Worm (Caenorhabditis elegans): ENCODE results near the gene C29F7.3.

The C29F7.3 gene

DNA sequence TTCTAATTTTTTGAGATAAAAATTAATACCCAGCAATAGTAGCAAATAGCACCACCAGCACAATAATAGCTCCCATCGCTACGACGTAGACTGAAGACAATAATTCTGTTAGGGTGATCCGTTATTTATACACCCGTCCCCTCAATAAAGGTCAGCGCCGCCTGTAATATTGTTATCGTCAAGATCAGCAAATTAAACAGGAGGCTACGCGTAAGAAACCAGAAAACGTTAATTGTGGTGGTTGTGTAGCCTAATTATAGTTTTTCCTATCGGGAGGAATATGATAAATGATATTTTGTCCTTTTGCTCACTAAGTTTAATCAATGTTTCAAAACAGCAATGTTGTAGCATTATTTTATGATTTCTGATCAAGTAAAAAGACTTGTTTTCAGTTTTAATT lies 10.2 kb downstream of the C29F7.3 start, which contains the start of the genes cyp-13B1 and C29F7.1:
Gene cyp-13B1, minus strand, starts transcription at position 101 of the 400 bp plus-strand sequence.
Gene C29F7.1, plus strand, starts transcription at position 394 of the 400 bp plus-strand sequence.
- no peak for TF ChIP-seq nhr-237 (tag; optimal IDR thresholded peaks at IDR 0.05)
- TF ChIP-seq ZK546.5 (tag; optimal IDR thresholded peaks at IDR 0.05) = no peak
- peak; percentile 47 for TF ChIP-seq elt-2 (tag; optimal IDR thresholded peaks at IDR 0.05)
- peak; percentile 50 for TF ChIP-seq pqm-1 (tag; optimal IDR thresholded peaks at IDR 0.05)

DNA sequence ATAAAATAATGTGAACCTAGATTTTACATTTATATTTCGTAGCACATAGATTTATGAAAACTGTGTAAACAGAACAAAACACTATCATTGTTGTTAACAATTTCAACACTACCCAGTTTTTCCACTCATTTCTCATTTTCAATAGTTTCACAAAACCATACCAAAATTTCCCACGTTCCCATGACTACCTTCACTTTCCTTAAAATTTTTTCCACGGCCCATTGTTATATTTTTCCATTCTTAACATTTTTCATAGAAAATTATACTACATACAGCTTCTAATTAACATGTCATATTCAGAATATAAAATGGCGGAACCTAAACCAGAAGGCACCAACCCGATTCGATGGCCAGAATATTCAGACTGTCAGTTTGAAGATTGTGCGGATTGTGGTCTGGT lies 18.0 kb downstream of the C29F7.3 start, which contains the start of gene F02C12.1:
Gene F02C12.1, plus strand, starts transcription at position 301 of the 400 bp plus-strand sequence.
- no peak for TF ChIP-seq nhr-77 (tag; optimal IDR thresholded peaks at IDR 0.05)
- no peak for TF ChIP-seq nfya-1 (tag; optimal IDR thresholded peaks at IDR 0.05; ENCODE audit: insufficient read depth)
- TF ChIP-seq nhr-23 (tag; optimal IDR thresholded peaks at IDR 0.05) = no peak
- no peak for TF ChIP-seq ceh-9 (tag; optimal IDR thresholded peaks at IDR 0.05)
- no peak for TF ChIP-seq R02D3.7 (tag; optimal IDR thresholded peaks at IDR 0.05)
- TF ChIP-seq elt-2 (tag; optimal IDR thresholded peaks at IDR 0.05) = no peak
- no peak for TF ChIP-seq nhr-237 (tag; optimal IDR thresholded peaks at IDR 0.05)
- no peak for TF ChIP-seq nhr-12 (tag; optimal IDR thresholded peaks at IDR 0.05)
- no peak for TF ChIP-seq ama-1 (optimal IDR thresholded peaks at IDR 0.05)
- TF ChIP-seq tbx-2 (tag; optimal IDR thresholded peaks at IDR 0.05) = no peak
- TF ChIP-seq snpc-4 (tag; optimal IDR thresholded peaks at IDR 0.05) = no peak
- TF ChIP-seq jun-1 (tag; optimal IDR thresholded peaks at IDR 0.05) = no peak
- TF ChIP-seq nhr-43 (tag; optimal IDR thresholded peaks at IDR 0.05; ENCODE audit: poor library complexity, severe bottlenecking) = no peak
- TF ChIP-seq fkh-2 (tag; optimal IDR thresholded peaks at IDR 0.05) = no peak
- no peak for TF ChIP-seq lin-39 (tag; optimal IDR thresholded peaks at IDR 0.05)
- no peak for TF ChIP-seq lin-15B (tag; optimal IDR thresholded peaks at IDR 0.05)
- no peak for TF ChIP-seq ceh-16 (tag; optimal IDR thresholded peaks at IDR 0.05)
- no peak for TF ChIP-seq ztf-4 (tag; optimal IDR thresholded peaks at IDR 0.05)
- no peak for TF ChIP-seq zag-1 (tag; optimal IDR thresholded peaks at IDR 0.05)

DNA sequence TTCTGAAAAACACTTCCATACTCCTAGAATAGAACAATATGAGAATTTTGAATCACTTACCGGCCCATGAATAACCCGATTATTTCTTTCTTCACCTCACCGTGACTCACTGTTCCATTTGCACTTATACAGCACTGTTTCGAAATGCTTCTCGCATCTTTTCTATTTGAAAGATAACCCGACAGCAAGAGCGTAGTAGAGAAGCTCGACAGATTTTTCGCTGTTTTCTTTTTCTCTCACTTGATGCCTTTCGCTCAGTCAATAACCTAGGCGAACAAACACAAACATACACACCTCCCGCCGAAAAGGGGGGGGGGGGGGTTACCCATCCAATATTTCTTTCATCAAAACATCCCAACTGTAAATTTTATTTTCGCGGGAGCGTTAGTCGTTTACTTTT lies 18.4 kb downstream of the C29F7.3 start:
- no peak for TF ChIP-seq ama-1 (optimal IDR thresholded peaks at IDR 0.05)
- TF ChIP-seq pha-4 (tag; optimal IDR thresholded peaks at IDR 0.05) = peak; percentile 90
- no peak for TF ChIP-seq sea-2 (GFP tag; optimal IDR thresholded peaks at IDR 0.05)
- TF ChIP-seq nhr-25 (tag; optimal IDR thresholded peaks at IDR 0.05) = no peak
- TF ChIP-seq nhr-12 (tag; optimal IDR thresholded peaks at IDR 0.05) = no peak
- TF ChIP-seq lin-39 (tag; optimal IDR thresholded peaks at IDR 0.05) = no peak
- no peak for TF ChIP-seq elt-3 (tag; optimal IDR thresholded peaks at IDR 0.05)
- TF ChIP-seq pqm-1 (tag; optimal IDR thresholded peaks at IDR 0.05) = peak; percentile 62
- no peak for TF ChIP-seq nhr-237 (tag; optimal IDR thresholded peaks at IDR 0.05)
- TF ChIP-seq egl-5 (tag; optimal IDR thresholded peaks at IDR 0.05) = no peak
- TF ChIP-seq eor-1 (tag; optimal IDR thresholded peaks at IDR 0.05) = no peak
- peak; percentile 43 for TF ChIP-seq elt-2 (tag; optimal IDR thresholded peaks at IDR 0.05)
- TF ChIP-seq nfya-1 (tag; optimal IDR thresholded peaks at IDR 0.05; ENCODE audit: insufficient read depth) = peak; percentile 3
- TF ChIP-seq ceh-16 (tag; optimal IDR thresholded peaks at IDR 0.05) = no peak
- TF ChIP-seq R02D3.7 (tag; optimal IDR thresholded peaks at IDR 0.05) = no peak

DNA sequence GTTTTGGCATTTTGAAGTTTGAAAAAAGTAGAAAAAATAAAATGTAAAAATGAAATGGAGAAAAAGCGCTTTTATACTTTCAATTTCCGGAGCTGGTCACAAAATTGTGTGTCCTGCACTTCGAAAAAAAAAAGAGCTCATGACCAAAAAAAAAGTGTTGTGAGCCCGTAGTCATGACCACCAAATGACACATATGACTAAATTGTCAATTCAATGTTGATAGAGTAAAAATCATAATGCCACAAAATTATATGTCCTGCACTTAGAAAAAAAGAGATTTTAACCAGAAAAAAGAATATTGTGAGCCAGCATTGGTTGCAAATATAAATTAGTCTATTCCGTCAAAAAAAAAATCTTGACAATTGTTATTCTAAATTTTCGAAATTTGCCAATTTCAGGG lies 20.5 kb downstream of the C29F7.3 start, which contains the start of gene F02C12.2:
Gene F02C12.2, minus strand, starts transcription at position 101 of the 400 bp plus-strand sequence.
- TF ChIP-seq R02D3.7 (tag; optimal IDR thresholded peaks at IDR 0.05) (no peak), zag-1 (tag; optimal IDR thresholded peaks at IDR 0.05) (no peak), fkh-10 (GFP tag; optimal IDR thresholded peaks at IDR 0.05) (no peak), sea-2 (GFP tag; optimal IDR thresholded peaks at IDR 0.05) (no peak), pqm-1 (tag; optimal IDR thresholded peaks at IDR 0.05) (no peak), ceh-82 (tag; optimal IDR thresholded peaks at IDR 0.05) (no peak), nhr-25 (tag; optimal IDR thresholded peaks at IDR 0.05) (no peak), ztf-11 (tag; optimal IDR thresholded peaks at IDR 0.05) (no peak), ama-1 (optimal IDR thresholded peaks at IDR 0.05) (no peak), mdl-1 (tag; optimal IDR thresholded peaks at IDR 0.05) (no peak), nhr-43 (tag; optimal IDR thresholded peaks at IDR 0.05; ENCODE audit: poor library complexity, severe bottlenecking) (no peak), nhr-67 (tag; optimal IDR thresholded peaks at IDR 0.05) (no peak), nhr-237 (tag; optimal IDR thresholded peaks at IDR 0.05) (no peak)

DNA sequence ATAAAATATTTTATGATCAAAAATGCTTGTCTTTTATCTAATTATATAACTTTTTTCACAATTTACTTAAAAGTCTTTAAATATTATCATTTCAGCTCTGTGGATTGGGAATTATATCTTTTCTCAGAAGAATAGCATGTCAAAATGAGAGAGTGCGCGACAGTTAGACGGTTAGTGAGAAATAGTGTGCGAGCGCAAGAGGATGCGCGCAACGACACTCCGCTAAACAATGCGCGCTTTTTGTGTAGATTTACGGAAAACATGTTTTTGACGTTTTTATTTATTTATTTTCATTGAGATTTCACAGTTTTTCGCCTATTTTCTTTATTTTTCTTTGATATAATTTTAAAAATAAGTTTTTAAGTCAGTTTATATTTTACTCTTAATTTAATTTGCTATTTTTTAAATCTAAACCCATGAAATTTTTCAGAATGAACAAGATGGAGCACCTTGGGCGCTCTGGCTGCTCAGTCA lies 23.1 kb downstream of the C29F7.3 start, which contains the start of gene F02C12.3:
Gene F02C12.3, plus strand, starts transcription at position 424 of the 474 bp plus-strand sequence.
- peak; percentile 88 for TF ChIP-seq nhr-23 (tag; optimal IDR thresholded peaks at IDR 0.05)
- no peak for TF ChIP-seq ceh-16 (tag; optimal IDR thresholded peaks at IDR 0.05)
- TF ChIP-seq nhr-76 (tag; optimal IDR thresholded peaks at IDR 0.05) = no peak
- TF ChIP-seq ZK546.5 (tag; optimal IDR thresholded peaks at IDR 0.05) = no peak
- peak; percentile 47 for TF ChIP-seq snpc-4 (tag; optimal IDR thresholded peaks at IDR 0.05)
- no peak for TF ChIP-seq ceh-9 (tag; optimal IDR thresholded peaks at IDR 0.05)
- no peak for TF ChIP-seq nhr-77 (tag; optimal IDR thresholded peaks at IDR 0.05)
- peak; percentile 46 for TF ChIP-seq ceh-28 (tag; optimal IDR thresholded peaks at IDR 0.05)
- TF ChIP-seq nhr-67 (tag; optimal IDR thresholded peaks at IDR 0.05) = no peak
- TF ChIP-seq eor-1 (tag; optimal IDR thresholded peaks at IDR 0.05) = no peak
- peak; percentile 13 for TF ChIP-seq elt-1 (tag; optimal IDR thresholded peaks at IDR 0.05)
- TF ChIP-seq hmg-11 (tag; optimal IDR thresholded peaks at IDR 0.05) = peak; percentile 74
- TF ChIP-seq mdl-1 (tag; optimal IDR thresholded peaks at IDR 0.05) = no peak
- peak; percentile 66 for TF ChIP-seq skn-1 (tag; optimal IDR thresholded peaks at IDR 0.05)
- TF ChIP-seq nhr-12 (tag; optimal IDR thresholded peaks at IDR 0.05) = no peak
- TF ChIP-seq ztf-4 (tag; optimal IDR thresholded peaks at IDR 0.05) = no peak
- TF ChIP-seq aly-2 (tag; optimal IDR thresholded peaks at IDR 0.05) = no peak
- TF ChIP-seq fkh-10 (GFP tag; optimal IDR thresholded peaks at IDR 0.05) = peak; percentile 39
- peak; percentile 87 for TF ChIP-seq nfya-1 (tag; optimal IDR thresholded peaks at IDR 0.05; ENCODE audit: insufficient read depth)
- TF ChIP-seq lin-39 (tag; optimal IDR thresholded peaks at IDR 0.05) = peak; percentile 41
- TF ChIP-seq R02D3.7 (tag; optimal IDR thresholded peaks at IDR 0.05) = peak; percentile 97
- TF ChIP-seq egl-5 (tag; optimal IDR thresholded peaks at IDR 0.05) = peak; percentile 46
- TF ChIP-seq lsy-12 (tag; optimal IDR thresholded peaks at IDR 0.05) = no peak
- TF ChIP-seq unc-62 (GFP tag; optimal IDR thresholded peaks at IDR 0.05) = no peak
- TF ChIP-seq fkh-2 (tag; optimal IDR thresholded peaks at IDR 0.05) = no peak
- no peak for TF ChIP-seq ama-1 (optimal IDR thresholded peaks at IDR 0.05)

Measured in whole organism, L3 larva.